Worm (Caenorhabditis elegans): ENCODE results near the gene coa-7.

ce11 chrII:11700200-11700599 is 49.3 kb upstream of the coa-7 start, which contains the start of gene inos-1:
- TF ChIP-seq ama-1 (optimal IDR thresholded peaks at IDR 0.05) (no peak), nhr-23 (tag; optimal IDR thresholded peaks at IDR 0.05) (no peak), nhr-237 (tag; optimal IDR thresholded peaks at IDR 0.05) (no peak), unc-62 (GFP tag; optimal IDR thresholded peaks at IDR 0.05) (no peak), nhr-43 (tag; optimal IDR thresholded peaks at IDR 0.05; ENCODE audit: poor library complexity, severe bottlenecking) (no peak), nfya-1 (tag; optimal IDR thresholded peaks at IDR 0.05; ENCODE audit: insufficient read depth) (no peak), zag-1 (tag; optimal IDR thresholded peaks at IDR 0.05) (no peak), ZK546.5 (tag; optimal IDR thresholded peaks at IDR 0.05) (no peak), elt-3 (tag; optimal IDR thresholded peaks at IDR 0.05) (no peak), nhr-25 (tag; optimal IDR thresholded peaks at IDR 0.05) (no peak), lin-15B (tag; optimal IDR thresholded peaks at IDR 0.05) (no peak), elt-1 (tag; optimal IDR thresholded peaks at IDR 0.05) (no peak)
